Worm (Caenorhabditis elegans): Measurements from ENCODE around the gene elc-1.
"Not testable (repeated sequence)": the region's sequence is repeated elsewhere in the genome, so short reads cannot be mapped to it uniquely, and the experiment has no call there.

elc-1 gene

DNA sequence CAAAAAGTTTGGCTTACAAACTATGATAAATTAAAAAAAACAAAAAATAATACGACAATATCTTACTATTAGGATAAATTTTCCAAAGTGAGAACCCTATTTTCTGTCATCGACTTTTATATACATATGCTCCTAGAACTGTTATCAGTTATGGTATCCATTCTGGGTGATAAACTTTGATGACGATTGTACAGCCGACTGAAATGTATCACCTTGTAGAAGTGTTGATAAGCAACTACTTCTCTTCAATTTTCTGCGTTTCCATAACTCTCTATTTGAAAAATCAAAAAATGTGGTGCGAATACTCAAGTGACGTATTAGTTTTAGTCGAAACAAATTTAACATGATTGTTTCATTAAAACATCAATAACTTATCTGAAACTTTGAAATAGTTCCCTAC lies 27.0 kb downstream of the elc-1 start:
- TF ChIP-seq ztf-22 (GFP tag; optimal IDR thresholded peaks at IDR 0.05) (no peak), ztf-26 (tag; optimal IDR thresholded peaks at IDR 0.05) (no peak), nhr-80 (tag; optimal IDR thresholded peaks at IDR 0.05) (peak; percentile 78), lin-26 (GFP tag; IDR thresholded peaks at IDR 0.05) (no peak)

DNA sequence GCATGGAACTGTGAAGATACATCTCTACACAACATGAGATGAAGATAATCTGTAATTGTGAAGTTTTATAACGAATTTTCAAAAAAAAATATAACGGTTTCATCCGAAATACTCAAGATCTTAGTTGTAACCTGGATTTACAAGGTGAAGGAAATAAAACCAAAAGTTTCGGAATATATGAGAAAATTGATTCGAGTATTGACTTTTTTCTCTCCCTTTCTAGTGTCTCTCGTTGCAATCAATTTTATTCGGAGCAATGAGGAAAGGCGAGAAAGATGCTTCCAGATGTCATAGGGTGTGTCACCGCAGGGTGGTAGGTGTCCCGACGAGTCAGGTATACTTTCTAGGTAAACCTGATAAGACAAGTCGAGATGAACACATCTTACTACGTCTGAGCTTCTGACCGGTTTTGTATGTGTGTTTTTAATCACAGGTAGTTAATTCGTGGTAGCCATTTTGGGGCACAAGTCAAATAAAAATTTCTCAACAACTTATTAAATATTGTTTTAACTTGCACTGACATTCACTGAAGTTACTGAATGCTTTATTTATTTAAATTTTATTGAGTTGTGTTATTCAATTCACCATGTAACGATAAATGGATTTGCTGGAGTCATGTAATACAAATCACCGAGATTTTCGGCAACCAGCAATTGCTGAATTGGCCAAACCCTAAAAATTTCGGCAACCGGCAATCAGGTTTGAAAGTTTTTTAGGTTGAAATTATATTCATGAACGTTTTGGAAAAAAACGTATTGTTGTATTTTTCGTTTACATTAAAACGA lies 28.5 kb downstream of the elc-1 start, which contains the start of gene pals-20:
Gene pals-20, minus strand, starts transcription at position 51 of the 785 bp plus-strand sequence.
- TF ChIP-seq nhr-80 (tag; optimal IDR thresholded peaks at IDR 0.05) (peak; percentile 48), lin-35 (GFP tag; optimal IDR thresholded peaks at IDR 0.05) (no peak)

DNA sequence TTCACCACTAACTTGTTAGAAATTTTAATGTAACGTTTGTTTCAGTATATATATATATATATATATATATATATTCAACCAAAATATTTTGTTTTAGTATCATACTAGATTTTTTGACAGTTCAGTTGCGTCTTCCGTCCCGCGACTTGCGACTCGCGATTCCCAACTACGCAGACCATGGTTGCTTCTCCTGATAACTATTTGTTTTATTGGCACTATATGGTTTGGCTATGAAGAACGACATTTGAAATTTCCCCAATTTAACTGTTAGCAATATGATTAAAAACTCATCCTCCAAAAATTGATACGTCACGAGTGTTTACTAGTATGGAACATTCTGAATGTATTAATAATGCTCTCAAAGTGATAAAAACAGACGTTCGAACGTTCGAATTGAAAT lies 32.3 kb downstream of the elc-1 start:
- peak; percentile 20 for TF ChIP-seq nhr-80 (tag; optimal IDR thresholded peaks at IDR 0.05)
- no peak for TF ChIP-seq lir-1 (GFP tag; conservative IDR thresholded peaks at IDR 0.05)

DNA sequence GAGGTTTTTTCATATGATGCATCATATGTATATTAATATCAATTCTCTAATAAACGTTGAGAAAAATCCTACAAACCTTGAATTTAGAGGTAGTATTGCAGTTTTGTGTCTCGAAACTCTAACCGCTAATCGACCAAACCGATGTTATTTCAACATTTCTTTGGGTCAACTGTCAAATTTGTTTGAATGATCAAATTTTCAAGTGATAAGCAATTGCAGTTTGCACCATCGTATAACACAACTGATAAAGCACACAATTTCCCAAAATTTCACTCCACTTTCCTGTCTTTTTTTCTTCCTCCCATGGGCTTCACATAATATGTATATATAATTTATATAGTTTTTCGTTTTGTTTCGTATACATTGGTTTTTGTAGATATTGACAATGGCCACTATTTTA lies 32.9 kb downstream of the elc-1 start, which contains the start of the genes fbxa-138 and Y82E9BR.5:
Gene fbxa-138, minus strand, starts transcription at position 161 of the 400 bp plus-strand sequence.
Gene Y82E9BR.5, plus strand, starts transcription at position 279 of the 400 bp plus-strand sequence.
- no peak for TF ChIP-seq F39B2.1 (GFP tag; IDR thresholded peaks at IDR 0.05)
- TF ChIP-seq nhr-80 (tag; optimal IDR thresholded peaks at IDR 0.05), result peak; percentile 72
- no peak for TF ChIP-seq mcd-1 (GFP tag; IDR thresholded peaks at IDR 0.05)
- TF ChIP-seq ceh-91 (GFP tag; IDR thresholded peaks at IDR 0.05), result no peak

DNA sequence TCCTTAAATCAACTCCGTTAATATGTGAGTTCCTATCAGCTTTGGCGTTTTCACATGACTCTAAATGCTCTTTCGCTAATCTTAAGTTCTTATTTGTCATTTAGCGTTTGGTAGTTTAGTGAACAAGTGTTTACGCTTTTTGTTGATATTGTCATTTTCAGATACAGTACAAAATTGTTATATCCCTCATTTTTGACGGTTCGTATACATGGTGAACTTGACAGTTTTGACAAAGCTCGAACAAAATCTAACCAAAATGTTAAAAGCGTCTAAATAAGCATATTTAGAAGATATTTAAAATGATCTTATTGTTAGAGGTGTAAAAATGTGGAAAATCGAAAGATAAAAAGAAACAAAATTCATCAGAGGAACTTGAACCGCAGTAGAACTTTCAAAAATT lies 33.5 kb downstream of the elc-1 start:
- TF ChIP-seq ceh-91 (GFP tag; IDR thresholded peaks at IDR 0.05) (no peak), lir-1 (GFP tag; conservative IDR thresholded peaks at IDR 0.05) (no peak), hmg-20 (GFP tag; IDR thresholded peaks at IDR 0.05) (no peak), ceh-79 (tag; optimal IDR thresholded peaks at IDR 0.05) (no peak), zim-3 (tag; optimal IDR thresholded peaks at IDR 0.05) (no peak), F57C9.4 (tag; optimal IDR thresholded peaks at IDR 0.05) (no peak), ztf-22 (GFP tag; optimal IDR thresholded peaks at IDR 0.05) (no peak), T07F8.4 (tag; optimal IDR thresholded peaks at IDR 0.05) (no peak), ceh-100 (GFP tag; IDR thresholded peaks at IDR 0.05) (no peak), C06A6.2 (GFP tag; conservative IDR thresholded peaks at IDR 0.05) (no peak), F22D6.2 (tag; optimal IDR thresholded peaks at IDR 0.05) (no peak), dpff-1 (tag; optimal IDR thresholded peaks at IDR 0.05) (no peak), madf-3 (GFP tag; IDR thresholded peaks at IDR 0.05) (no peak), F37B4.10 (GFP tag; IDR thresholded peaks at IDR 0.05) (no peak), cebp-2 (GFP tag; IDR thresholded peaks at IDR 0.05) (no peak), aptf-3 (GFP tag; IDR thresholded peaks at IDR 0.05) (no peak)

DNA sequence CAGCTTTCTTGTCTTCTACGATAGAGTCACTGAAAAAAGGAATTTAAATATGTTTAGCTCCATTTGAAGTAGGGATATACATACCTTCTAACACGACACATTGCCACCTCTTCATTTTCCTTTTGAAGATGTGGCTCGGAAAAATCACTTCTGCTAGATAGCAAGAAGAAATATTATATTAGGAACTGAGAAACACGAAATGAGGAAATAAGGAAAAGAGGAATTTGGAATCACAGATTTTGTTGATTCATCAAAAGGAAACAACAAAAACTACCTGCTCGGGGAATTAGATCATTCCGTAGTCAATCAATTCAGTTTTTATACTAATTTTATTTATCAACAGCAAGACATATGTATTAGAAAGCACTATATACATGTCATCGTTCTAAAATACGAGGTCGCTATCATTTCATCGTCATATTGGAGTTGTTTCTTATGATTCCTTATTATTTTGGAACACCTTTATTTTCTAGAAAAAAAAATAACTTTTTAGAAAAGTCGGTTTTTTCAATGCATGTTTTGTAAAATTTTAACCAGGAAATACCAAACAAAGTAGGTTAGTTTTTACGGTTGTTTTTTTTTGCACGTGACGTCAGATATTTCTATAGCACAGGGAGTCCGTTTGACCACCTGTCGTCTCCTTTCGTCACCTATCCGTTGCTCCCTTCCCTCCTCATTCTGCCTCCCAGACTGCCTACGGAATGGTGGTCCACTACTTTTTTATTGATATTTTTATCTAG lies 36.3 kb downstream of the elc-1 start, which contains the start of the genes pals-21 and Y82E9BR.6:
Gene pals-21, minus strand, starts transcription at position 101 of the 740 bp plus-strand sequence.
Gene Y82E9BR.6, plus strand, starts transcription at position 690 of the 740 bp plus-strand sequence.
- TF ChIP-seq egl-18 (GFP tag; IDR thresholded peaks at IDR 0.05) (no peak), lag-1 (GFP tag; IDR thresholded peaks at IDR 0.05) (no peak), cebp-2 (GFP tag; IDR thresholded peaks at IDR 0.05) (0 out of 2 replicates have a peak, but pooled peaks have one; percentile 8), attf-6 (GFP tag; IDR thresholded peaks at IDR 0.05) (no peak)

DNA sequence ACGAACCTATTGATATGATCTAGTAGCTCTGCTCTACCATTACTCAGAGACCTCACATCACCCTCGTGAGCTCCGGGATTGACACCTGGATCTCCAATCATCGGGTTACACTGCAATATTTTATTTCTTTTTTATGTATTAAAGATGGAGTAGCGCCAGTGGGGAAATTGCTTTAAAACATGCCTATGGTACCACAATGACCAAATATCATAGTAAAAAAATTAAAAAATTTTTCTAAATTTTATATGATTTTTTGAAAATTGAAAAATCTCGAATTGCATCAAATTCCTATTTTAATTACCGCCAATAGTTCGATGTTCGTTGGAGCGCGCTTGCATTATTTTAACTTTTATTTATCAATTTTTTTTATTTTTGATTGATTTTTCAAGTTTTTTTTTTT lies 39.1 kb downstream of the elc-1 start, which contains the start of gene pals-40:
Gene pals-40, minus strand, starts transcription at position 101 of the 400 bp plus-strand sequence.
- TF ChIP-seq ama-1 (optimal IDR thresholded peaks at IDR 0.05); ama-1 (GFP tag; optimal IDR thresholded peaks at IDR 0.05); egl-18 (GFP tag; IDR thresholded peaks at IDR 0.05); F39B2.1 (GFP tag; IDR thresholded peaks at IDR 0.05): not testable (repeated sequence)
